Fruit fly (Drosophila melanogaster): Measurements from ENCODE around the gene CG14566.

The CG14566 gene

DNA sequence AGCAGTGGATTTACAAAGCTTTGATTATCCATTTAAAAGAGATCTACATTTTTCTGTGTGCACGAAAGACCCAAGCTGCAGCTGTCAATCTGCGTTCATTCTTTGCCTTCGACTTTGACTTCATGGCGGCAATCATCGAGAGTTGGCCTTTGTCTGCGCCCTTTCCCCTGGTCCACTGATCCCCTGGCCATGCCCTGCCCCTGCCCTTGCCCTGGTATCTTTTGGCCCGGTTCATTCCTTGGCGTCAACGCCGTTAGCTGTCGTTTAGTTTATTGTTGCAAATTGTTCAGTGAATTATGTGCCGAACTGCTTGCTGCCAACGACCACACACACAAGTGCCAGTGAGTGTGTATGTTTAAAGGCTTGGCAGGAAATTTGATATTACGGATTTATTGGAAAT lies 39.2 kb downstream of the CG14566 start:
- TF ChIP-seq Myc (optimal IDR thresholded peaks at IDR 0.05): no peak

DNA sequence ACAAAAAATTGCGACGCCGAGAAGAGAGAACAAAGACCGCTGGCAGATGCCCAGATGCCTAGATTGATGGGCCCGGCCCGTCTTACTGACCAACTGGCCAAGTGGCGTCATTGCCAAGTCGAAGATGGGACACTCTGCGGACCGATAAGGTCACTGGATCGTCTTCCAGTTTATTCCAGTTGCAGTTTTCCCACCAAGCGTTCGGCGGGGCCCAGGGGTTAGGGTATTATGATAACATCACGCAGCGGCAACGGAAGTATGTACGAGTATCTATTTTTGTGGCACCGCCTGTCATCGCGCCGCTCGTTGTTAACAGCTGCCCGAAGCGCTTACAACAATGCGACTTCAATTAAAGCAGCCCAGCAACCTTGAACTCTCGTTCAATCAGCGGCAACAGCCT lies 40.1 kb downstream of the CG14566 start:
- no peak for TF ChIP-seq Myc (optimal IDR thresholded peaks at IDR 0.05)
- TF ChIP-seq ttk (optimal IDR thresholded peaks at IDR 0.05): no peak
- no peak for TF ChIP-seq insv (optimal IDR thresholded peaks at IDR 0.05)
- TF ChIP-seq h (optimal IDR thresholded peaks at IDR 0.05): no peak
- TF ChIP-seq Sin3A (optimal IDR thresholded peaks at IDR 0.05): no peak
- no peak for TF ChIP-seq psq (optimal IDR thresholded peaks at IDR 0.05)

DNA sequence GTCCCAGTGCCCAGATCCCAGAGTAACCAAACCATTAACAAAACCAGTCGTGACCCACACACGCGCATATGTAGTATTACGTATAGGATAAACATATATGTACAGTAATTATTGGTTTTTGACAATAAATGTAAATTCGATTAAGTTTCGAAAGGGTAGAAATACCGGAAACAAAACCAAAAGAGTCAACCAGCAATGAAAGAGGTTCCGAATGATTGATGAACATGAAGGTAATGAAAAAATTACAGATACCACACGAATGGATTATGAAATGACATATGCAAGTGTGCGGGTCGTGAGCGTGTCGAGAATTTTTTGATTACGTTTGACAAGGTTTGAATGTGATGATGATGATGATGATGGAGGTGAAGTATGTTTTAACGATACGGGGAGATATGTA lies 45.5 kb downstream of the CG14566 start:
- TF ChIP-seq psq (optimal IDR thresholded peaks at IDR 0.05) (no peak), Myc (optimal IDR thresholded peaks at IDR 0.05) (no peak)

Measured in Kc167 (cell line).